Worm (Caenorhabditis elegans) whole organism, L1 larva: ENCODE results near the gene dpy-27.

ENCODE experiments used
- C04F5.9 ChIP-seq: sonication (generic microtip); optimal IDR thresholded peaks from 2 replicates; lab custom pipeline; 2016; ENCODE audit warnings: missing genetic modification characterization, missing compliant biosample characterization
- C16A3.4 ChIP-seq: fragments of 150-350 bp; optimal IDR thresholded peaks from 2 replicates; lab custom pipeline; 2014; ENCODE audit warnings: missing biosample characterization, missing genetic modification characterization
- aha-1 ChIP-seq: fragments of 150-350 bp; optimal IDR thresholded peaks from 2 replicates; lab custom pipeline; 2014; ENCODE audit warnings: missing biosample characterization, missing genetic modification characterization
- aly-2 ChIP-seq: fragments of 150-350 bp; optimal IDR thresholded peaks from 2 replicates; lab custom pipeline; 2014; ENCODE audit warnings: missing biosample characterization, missing genetic modification characterization
- ceh-63 ChIP-seq: fragments of 200-800 bp; sonication (Bioruptor generic); optimal IDR thresholded peaks from 2 replicates; lab custom pipeline; 2018; ENCODE audit warnings: mild to moderate bottlenecking, missing genetic modification characterization, missing compliant biosample characterization
- ceh-90 ChIP-seq: sonication (generic microtip); optimal IDR thresholded peaks from 2 replicates; lab custom pipeline; 2016; ENCODE audit warnings: missing genetic modification characterization, missing compliant biosample characterization
- dpl-1 ChIP-seq, 3 experiments: fragments of 150-350 bp in 2 of 3; sonication (generic microtip) in 1 of 3; optimal IDR thresholded peaks; 2 replicates each; lab custom pipeline; 2014 to 2017; ENCODE audit warnings: missing biosample characterization in 3 of 3, missing genetic modification characterization in 3 of 3, missing genetic modification reagents in 3 of 3
- dsc-1 ChIP-seq: sonication (generic microtip); optimal IDR thresholded peaks from 2 replicates; lab custom pipeline; 2016; ENCODE audit warnings: mild to moderate bottlenecking, missing genetic modification characterization, missing compliant biosample characterization
- efl-1 ChIP-seq, 4 experiments: fragments of 150-350 bp; optimal IDR thresholded peaks in 3 of 4; peaks in 1 of 4; 1 replicate in 1 of 4; 2 replicates in 3 of 4; lab custom pipeline; 2014; ENCODE audit warnings: missing biosample characterization in 2 of 4, missing genetic modification characterization in 2 of 4, missing genetic modification reagents in 2 of 4
- elt-2 ChIP-seq: sonication (generic microtip); optimal IDR thresholded peaks from 2 replicates; lab custom pipeline; 2016; ENCODE audit warnings: missing genetic modification characterization, mild to moderate bottlenecking, inconsistent platforms, missing compliant biosample characterization, missing genetic modification reagents
- ets-5 ChIP-seq: fragments of 200-800 bp; sonication (Bioruptor generic); IDR thresholded peaks from 2 replicates; pipeline ENCODE4 v1.3.6; 2022; ENCODE audit warnings: missing genetic modification characterization, missing compliant biosample characterization
- fkh-10 ChIP-seq: sonication (generic microtip); optimal IDR thresholded peaks from 2 replicates; lab custom pipeline; 2017; ENCODE audit warnings: missing biosample characterization, missing genetic modification reagents, missing genetic modification characterization
- fkh-4 ChIP-seq: sonication (generic microtip); optimal IDR thresholded peaks from 2 replicates; lab custom pipeline; 2016; ENCODE audit warnings: missing compliant biosample characterization, missing genetic modification characterization, borderline replicate concordance
- fkh-8 ChIP-seq: sonication (generic microtip); optimal IDR thresholded peaks from 2 replicates; lab custom pipeline; 2016; ENCODE audit warnings: mild to moderate bottlenecking, missing genetic modification characterization, missing compliant biosample characterization
- hlh-17 ChIP-seq: fragments of 200-800 bp; sonication (Bioruptor generic); optimal IDR thresholded peaks from 2 replicates; lab custom pipeline; 2018; ENCODE audit warnings: missing genetic modification characterization, mild to moderate bottlenecking, missing compliant biosample characterization, moderate library complexity, borderline replicate concordance
- hlh-4 ChIP-seq: sonication (generic microtip); optimal IDR thresholded peaks from 2 replicates; lab custom pipeline; 2016; ENCODE audit warnings: mild to moderate bottlenecking, missing genetic modification characterization, missing compliant biosample characterization
- hpl-2 ChIP-seq: fragments of 150-350 bp; optimal IDR thresholded peaks from 2 replicates; lab custom pipeline; 2014; ENCODE audit warnings: missing biosample characterization, missing genetic modification reagents, missing genetic modification characterization
- irx-1 ChIP-seq: sonication (generic microtip); optimal IDR thresholded peaks from 2 replicates; lab custom pipeline; 2016; ENCODE audit warnings: missing genetic modification characterization, missing compliant biosample characterization
- jun-1 ChIP-seq: fragments of 150-350 bp; optimal IDR thresholded peaks from 2 replicates; lab custom pipeline; 2014; ENCODE audit warnings: missing biosample characterization, missing genetic modification reagents, missing genetic modification characterization
- lin-15B ChIP-seq: fragments of 150-350 bp; sonication (generic microtip); optimal IDR thresholded peaks from 3 replicates; lab custom pipeline; 2014; ENCODE audit warnings: missing biosample characterization, missing genetic modification characterization
- lin-35 ChIP-seq, 2 experiments: fragments of 150-350 bp; optimal IDR thresholded peaks; 2 replicates each; lab custom pipeline; 2014; ENCODE audit warnings: missing biosample characterization in 2 of 2, missing genetic modification characterization in 2 of 2, missing genetic modification reagents in 2 of 2
- lin-39 ChIP-seq: fragments of 150-350 bp; optimal IDR thresholded peaks from 2 replicates; lab custom pipeline; 2014; ENCODE audit warnings: missing biosample characterization, missing genetic modification reagents, missing genetic modification characterization
- lir-3 ChIP-seq: sonication (generic microtip); optimal IDR thresholded peaks from 2 replicates; lab custom pipeline; 2016; ENCODE audit warnings: mild to moderate bottlenecking, missing genetic modification characterization, moderate library complexity, missing compliant biosample characterization; ENCODE audit not compliant: poor library complexity
- lsy-2 ChIP-seq, 2 experiments: fragments of 150-350 bp; optimal IDR thresholded peaks; 2 replicates each; lab custom pipeline; 2014; ENCODE audit warnings: missing biosample characterization in 2 of 2, missing genetic modification characterization in 2 of 2
- mab-9 ChIP-seq: fragments of 200-800 bp; sonication (Bioruptor generic); IDR thresholded peaks from 2 replicates; pipeline ENCODE4 v1.3.6; 2022; ENCODE audit warnings: missing genetic modification reagents, missing genetic modification characterization, missing compliant biosample characterization
- mef-2 ChIP-seq: fragments of 150-350 bp; optimal IDR thresholded peaks from 2 replicates; lab custom pipeline; 2014; ENCODE audit warnings: missing biosample characterization, missing genetic modification characterization
- nhr-19 ChIP-seq: fragments of 200-800 bp; sonication (Bioruptor generic); conservative IDR thresholded peaks from 2 replicates; pipeline ENCODE4 v1.3.6; 2022; ENCODE audit warnings: missing genetic modification characterization, missing compliant biosample characterization
- nhr-20 ChIP-seq: sonication (generic microtip); optimal IDR thresholded peaks from 2 replicates; lab custom pipeline; 2016; ENCODE audit warnings: mild to moderate bottlenecking, missing genetic modification characterization, missing compliant biosample characterization
- nhr-237 ChIP-seq: fragments of 150-350 bp; optimal IDR thresholded peaks from 2 replicates; lab custom pipeline; 2014; ENCODE audit warnings: missing biosample characterization, missing genetic modification characterization
- nhr-28 ChIP-seq: fragments of 150-350 bp; optimal IDR thresholded peaks from 2 replicates; lab custom pipeline; 2014; ENCODE audit warnings: missing biosample characterization, missing genetic modification characterization
- nhr-71 ChIP-seq: sonication (generic microtip); optimal IDR thresholded peaks from 2 replicates; lab custom pipeline; 2016; ENCODE audit warnings: mild to moderate bottlenecking, missing genetic modification characterization, moderate library complexity, missing compliant biosample characterization
- nhr-76 ChIP-seq: sonication (generic microtip); optimal IDR thresholded peaks from 2 replicates; lab custom pipeline; 2017; ENCODE audit warnings: missing biosample characterization, missing genetic modification characterization
- nhr-90 ChIP-seq: sonication (generic microtip); optimal IDR thresholded peaks from 2 replicates; lab custom pipeline; 2016; ENCODE audit warnings: mild to moderate bottlenecking, missing genetic modification characterization, missing compliant biosample characterization; ENCODE audit not compliant: poor library complexity
- rnt-1 ChIP-seq: sonication (generic microtip); optimal IDR thresholded peaks from 2 replicates; lab custom pipeline; 2016; ENCODE audit warnings: mild to moderate bottlenecking, missing genetic modification characterization, moderate library complexity, missing compliant biosample characterization
- skn-1 ChIP-seq: fragments of 150-350 bp; optimal IDR thresholded peaks from 2 replicates; lab custom pipeline; 2014; ENCODE audit warnings: missing biosample characterization, missing genetic modification characterization
- snpc-4 ChIP-seq: fragments of 150-350 bp; optimal IDR thresholded peaks from 2 replicates; lab custom pipeline; 2014; ENCODE audit warnings: missing biosample characterization, missing genetic modification characterization
- snu-23 ChIP-seq: sonication (generic microtip); optimal IDR thresholded peaks from 2 replicates; lab custom pipeline; 2016; ENCODE audit warnings: missing genetic modification characterization, missing compliant biosample characterization
- sptf-1 ChIP-seq: fragments of 150-350 bp; optimal IDR thresholded peaks from 2 replicates; lab custom pipeline; 2014; ENCODE audit warnings: missing biosample characterization, missing genetic modification characterization
- sup-37 ChIP-seq: fragments of 200-800 bp; sonication (Bioruptor generic); optimal IDR thresholded peaks from 2 replicates; lab custom pipeline; 2018; ENCODE audit warnings: mild to moderate bottlenecking, missing genetic modification characterization, missing compliant biosample characterization
- swsn-7 ChIP-seq: sonication (generic microtip); optimal IDR thresholded peaks from 2 replicates; lab custom pipeline; 2016; ENCODE audit warnings: missing genetic modification characterization, missing compliant biosample characterization
- tbx-2 ChIP-seq: sonication (generic microtip); optimal IDR thresholded peaks from 2 replicates; lab custom pipeline; 2016; ENCODE audit warnings: missing genetic modification characterization, missing compliant biosample characterization
- unc-130 ChIP-seq: fragments of 150-350 bp; optimal IDR thresholded peaks from 2 replicates; lab custom pipeline; 2017; ENCODE audit warnings: missing biosample characterization, missing genetic modification characterization, inconsistent platforms
- unc-30 ChIP-seq: sonication (generic microtip); optimal IDR thresholded peaks from 2 replicates; lab custom pipeline; 2017; ENCODE audit warnings: missing biosample characterization, missing genetic modification characterization
- unc-62 ChIP-seq: fragments of 150-350 bp; optimal IDR thresholded peaks from 2 replicates; lab custom pipeline; 2014; ENCODE audit warnings: missing biosample characterization, missing genetic modification reagents, missing genetic modification characterization
- unc-86 ChIP-seq: sonication (generic microtip); optimal IDR thresholded peaks from 2 replicates; lab custom pipeline; 2016; ENCODE audit warnings: missing genetic modification characterization, missing compliant biosample characterization

The dpy-27 gene

ce11 chrIII:3820134-3820533, 655 bp upstream of the dpy-27 start (continued):
- peak; percentile 65 to 83 for TF ChIP-seq lsy-2 (tag; optimal IDR thresholded peaks at IDR 0.05; lab: Kevin White, UChicago)
- no peak for TF ChIP-seq unc-130 (tag; lab: Kevin White, UChicago)
- no peak for TF ChIP-seq lin-39
- no peak for TF ChIP-seq ceh-90 (tag; lab: Kevin White, UChicago)
- TF ChIP-seq nhr-71 (tag; lab: Kevin White, UChicago) = peak; percentile 79
- TF ChIP-seq nhr-76 (tag; lab: Kevin White, UChicago) = no peak
- TF ChIP-seq rnt-1 (tag; lab: Kevin White, UChicago) = peak; percentile 86
- TF ChIP-seq hlh-4 (tag; lab: Kevin White, UChicago) = no peak
- TF ChIP-seq skn-1 = peak; percentile 61
- TF ChIP-seq lir-3 = no peak
- TF ChIP-seq dpl-1 (GFP tag; optimal IDR thresholded peaks at IDR 0.05; lab: Kevin White, UChicago) = peak; percentile 41 to 66 (median 42)
- 0 out of 2 replicates have a peak, but pooled peaks have one; percentile 9 for TF ChIP-seq mab-9 (GFP tag; lab: Robert Waterston, UW)
- peak; percentile 48 for TF ChIP-seq C16A3.4 (tag; lab: Kevin White, UChicago)
- TF ChIP-seq hlh-17 (GFP tag; lab: Kevin White, UChicago) = no peak
- no peak for TF ChIP-seq mef-2 (tag; lab: Kevin White, UChicago)
- no peak for TF ChIP-seq ets-5 (GFP tag; lab: Robert Waterston, UW)
- TF ChIP-seq unc-86 = peak; percentile 44
- peak; percentile 50 for TF ChIP-seq nhr-19 (GFP tag; lab: Robert Waterston, UW)
- peak; percentile 66 to 72 for TF ChIP-seq efl-1 (optimal IDR thresholded peaks at IDR 0.05; lab: Kevin White, UChicago)
- peak; percentile 33 to 79 for TF ChIP-seq efl-1 (GFP tag; optimal IDR thresholded peaks at IDR 0.05 in 1 of 2; lab: Kevin White, UChicago)
- peak; percentile 34 for TF ChIP-seq nhr-90 (tag; lab: Kevin White, UChicago)
- TF ChIP-seq swsn-7 (tag; lab: Kevin White, UChicago) = peak; percentile 74
- TF ChIP-seq tbx-2 = peak; percentile 62
- TF ChIP-seq fkh-8 (tag; lab: Kevin White, UChicago) = peak; percentile 62
- peak; percentile 27 for TF ChIP-seq aly-2
- TF ChIP-seq sup-37 (GFP tag; lab: Kevin White, UChicago) = peak; percentile 42
- TF ChIP-seq nhr-237 (tag; lab: Kevin White, UChicago) = no peak
- peak; percentile 20 for TF ChIP-seq dsc-1 (tag; lab: Kevin White, UChicago)
- peak; percentile 75 for TF ChIP-seq nhr-20
- peak; percentile 25 for TF ChIP-seq jun-1

- no peak for TF ChIP-seq snpc-4 (tag; lab: Kevin White, UChicago)
- no peak for TF ChIP-seq lir-3
- TF ChIP-seq elt-2 (tag; lab: Kevin White, UChicago) = no peak
- TF ChIP-seq jun-1 = no peak
- TF ChIP-seq nhr-76 (tag; lab: Kevin White, UChicago) = no peak
- no peak for TF ChIP-seq fkh-10
- TF ChIP-seq irx-1 (tag; lab: Kevin White, UChicago) = no peak
- no peak for TF ChIP-seq hlh-4 (tag; lab: Kevin White, UChicago)
- no peak for TF ChIP-seq unc-62 (GFP tag; lab: Kevin White, UChicago)
- TF ChIP-seq unc-30 (tag; lab: Kevin White, UChicago) = no peak
- no peak for TF ChIP-seq lin-35 (GFP tag; optimal IDR thresholded peaks at IDR 0.05; lab: Kevin White, UChicago)
- TF ChIP-seq ets-5 (GFP tag; lab: Robert Waterston, UW) = no peak
- TF ChIP-seq mab-9 (GFP tag; lab: Robert Waterston, UW) = no peak
- no peak for TF ChIP-seq lsy-2 (tag; optimal IDR thresholded peaks at IDR 0.05; lab: Kevin White, UChicago)
- no peak for TF ChIP-seq hlh-17 (GFP tag; lab: Kevin White, UChicago)
- TF ChIP-seq dsc-1 (tag; lab: Kevin White, UChicago) = no peak
- no peak for TF ChIP-seq ceh-90 (tag; lab: Kevin White, UChicago)
These were observed 5.1 kb downstream of the dpy-27 start for ce11 chrIII:3814421-3814820.

ce11 chrIII:3812369-3812993, 7.0 kb downstream of the dpy-27 start:
- TF ChIP-seq fkh-8 (tag; lab: Kevin White, UChicago) (no peak), swsn-7 (tag; lab: Kevin White, UChicago) (no peak), nhr-76 (tag; lab: Kevin White, UChicago) (no peak), snu-23 (GFP tag; lab: Kevin White, UChicago) (no peak), unc-30 (tag; lab: Kevin White, UChicago) (no peak), ceh-63 (no peak), C04F5.9 (tag; lab: Kevin White, UChicago) (no peak), lin-35 (GFP tag; optimal IDR thresholded peaks at IDR 0.05; lab: Kevin White, UChicago) (no peak), nhr-28 (tag; lab: Kevin White, UChicago) (no peak), nhr-71 (tag; lab: Kevin White, UChicago) (peak; percentile 10), fkh-4 (tag; lab: Kevin White, UChicago) (no peak), elt-2 (tag; lab: Kevin White, UChicago) (no peak), aha-1 (tag; lab: Kevin White, UChicago) (no peak), sptf-1 (tag; lab: Kevin White, UChicago) (no peak), unc-86 (no peak), lsy-2 (tag; optimal IDR thresholded peaks at IDR 0.05; lab: Kevin White, UChicago) (peak in 1 of 2 experiments; percentile 16), jun-1 (no peak), ets-5 (GFP tag; lab: Robert Waterston, UW) (no peak), hpl-2 (no peak), lin-15B (tag; lab: Kevin White, UChicago) (no peak), hlh-17 (GFP tag; lab: Kevin White, UChicago) (no peak)
